Worm (Caenorhabditis elegans): ENCODE measurements around the gene F46C5.2.

The F46C5.2 gene

ce11 chrII:8822711-8823110, 6.4 kb downstream of the F46C5.2 start:
- TF ChIP-seq lin-38 (GFP tag; IDR thresholded peaks at IDR 0.05) (no peak), lin-29 (GFP tag; IDR thresholded peaks at IDR 0.05) (no peak), mes-2 (tag; optimal IDR thresholded peaks at IDR 0.05; ENCODE audit: poor library complexity, severe bottlenecking) (no peak), tra-1 (GFP tag; IDR thresholded peaks at IDR 0.05) (0 out of 2 replicates have a peak, but pooled peaks have one; percentile 16), nhr-111 (GFP tag; optimal IDR thresholded peaks at IDR 0.05) (no peak), nhr-25 (tag; optimal IDR thresholded peaks at IDR 0.05; ENCODE audit: borderline replicate concordance, insufficient read depth) (no peak), mxl-2 (GFP tag; conservative IDR thresholded peaks at IDR 0.05) (no peak), unc-130 (GFP tag; optimal IDR thresholded peaks at IDR 0.05) (no peak), nhr-28 (tag; optimal IDR thresholded peaks at IDR 0.05) (peak; percentile 76), zag-1 (tag; optimal IDR thresholded peaks at IDR 0.05) (no peak), R02D3.7 (tag; optimal IDR thresholded peaks at IDR 0.05) (no peak), set-16 (GFP tag; IDR thresholded peaks at IDR 0.05) (no peak), lin-39 (tag; optimal IDR thresholded peaks at IDR 0.05) (no peak), nhr-48 (tag; optimal IDR thresholded peaks at IDR 0.05) (peak; percentile 93), Y75B8A.6 (GFP tag; IDR thresholded peaks at IDR 0.05) (no peak), daf-16 (GFP tag; optimal IDR thresholded peaks at IDR 0.05) (no peak), daf-16 (tag; optimal IDR thresholded peaks at IDR 0.05) (no peak), dmd-6 (GFP tag; IDR thresholded peaks at IDR 0.05) (peak; percentile 73), attf-4 (tag; optimal IDR thresholded peaks at IDR 0.05) (no peak), ces-1 (GFP tag; optimal IDR thresholded peaks at IDR 0.05) (no peak), madf-5 (GFP tag; IDR thresholded peaks at IDR 0.05) (no peak), skn-1 (tag; optimal IDR thresholded peaks at IDR 0.05) (no peak), Y5F2A.4 (GFP tag; optimal IDR thresholded peaks at IDR 0.05) (no peak), ctbp-1 (GFP tag; IDR thresholded peaks at IDR 0.05) (no peak), nhr-6 (tag; optimal IDR thresholded peaks at IDR 0.05) (no peak), tag-97 (GFP tag; IDR thresholded peaks at IDR 0.05) (no peak), mxl-3 (GFP tag; optimal IDR thresholded peaks at IDR 0.05) (peak; percentile 98), mdl-1 (tag; optimal IDR thresholded peaks at IDR 0.05) (peak in 1 of 2 experiments; percentile 64), ceh-82 (tag; optimal IDR thresholded peaks at IDR 0.05) (no peak), lin-13 (GFP tag; optimal IDR thresholded peaks at IDR 0.05) (no peak), unc-62 (GFP tag; optimal IDR thresholded peaks at IDR 0.05 in 1 of 2) (peak in 1 of 2 experiments; percentile 97), unc-62 (tag; optimal IDR thresholded peaks at IDR 0.05) (no peak), ztf-7 (tag; optimal IDR thresholded peaks at IDR 0.05) (no peak), ceh-32 (tag; optimal IDR thresholded peaks at IDR 0.05; ENCODE audit: poor library complexity) (no peak), egl-43 (GFP tag; IDR thresholded peaks at IDR 0.05) (no peak), ceh-44 (GFP tag; IDR thresholded peaks at IDR 0.05) (no peak), mep-1 (tag; optimal IDR thresholded peaks at IDR 0.05) (no peak), php-3 (GFP tag; IDR thresholded peaks at IDR 0.05) (no peak), daf-8 (GFP tag; IDR thresholded peaks at IDR 0.05) (no peak), nhr-41 (GFP tag; IDR thresholded peaks at IDR 0.05) (no peak), ceh-62 (tag; optimal IDR thresholded peaks at IDR 0.05) (no peak), nhr-77 (tag; optimal IDR thresholded peaks at IDR 0.05) (no peak), hlh-30 (tag; optimal IDR thresholded peaks at IDR 0.05; ENCODE audit: insufficient read depth) (peak; percentile 57), spr-1 (tag; optimal IDR thresholded peaks at IDR 0.05) (no peak), lim-7 (GFP tag; IDR thresholded peaks at IDR 0.05) (no peak), D1046.2 (GFP tag; IDR thresholded peaks at IDR 0.05) (no peak), dve-1 (tag; optimal IDR thresholded peaks at IDR 0.05; ENCODE audit: insufficient read depth) (peak; percentile 20), nhr-102 (tag; optimal IDR thresholded peaks at IDR 0.05) (no peak), nhr-10 (tag; optimal IDR thresholded peaks at IDR 0.05) (peak; percentile 2), gei-8 (GFP tag; optimal IDR thresholded peaks at IDR 0.05) (peak; percentile 34), T26A8.4 (GFP tag; IDR thresholded peaks at IDR 0.05) (no peak), rbr-2 (tag; optimal IDR thresholded peaks at IDR 0.05) (no peak), egl-27 (tag; optimal IDR thresholded peaks at IDR 0.05) (no peak)
